Worm (Caenorhabditis elegans): ENCODE data around the gene F45H10.5.

Gene F45H10.5

DNA sequence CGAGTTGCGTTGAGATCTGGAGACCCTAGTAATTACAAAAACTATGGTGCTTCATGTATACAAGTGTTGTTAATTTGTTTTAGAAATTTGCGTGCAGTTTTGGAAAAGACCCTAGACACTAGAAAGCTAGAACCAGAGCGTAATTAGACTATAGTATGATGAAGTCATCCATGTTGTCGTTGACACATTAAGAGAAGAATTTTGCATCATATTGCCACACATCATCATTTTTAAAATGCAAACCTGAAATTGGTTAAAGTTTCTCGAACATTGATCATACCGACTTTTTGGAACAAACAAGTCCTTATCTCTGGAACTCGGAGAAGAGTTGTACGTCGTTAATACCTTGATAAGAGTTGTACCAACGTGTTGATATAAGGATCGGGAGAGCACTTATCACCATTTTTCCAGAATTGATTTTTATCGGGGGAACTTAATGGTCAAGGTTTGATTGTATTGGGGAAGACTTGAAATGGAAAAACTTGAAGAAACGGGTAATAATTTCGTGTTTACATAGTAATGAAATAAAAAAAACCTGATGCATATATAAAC lies 33.8 kb upstream of the F45H10.5 start (continued):
- TF ChIP-seq jun-1 (tag; optimal IDR thresholded peaks at IDR 0.05), result no peak
- TF ChIP-seq unc-39 (tag; optimal IDR thresholded peaks at IDR 0.05), result no peak
- no peak for TF ChIP-seq dpl-1 (GFP tag; optimal IDR thresholded peaks at IDR 0.05)
- TF ChIP-seq Y48G9A.11 (GFP tag; IDR thresholded peaks at IDR 0.05), result no peak
- no peak for TF ChIP-seq ZK546.5 (tag; optimal IDR thresholded peaks at IDR 0.05)
- peak; percentile 15 for TF ChIP-seq hlh-30 (tag; optimal IDR thresholded peaks at IDR 0.05; ENCODE audit: insufficient read depth)
- TF ChIP-seq fos-1 (tag; optimal IDR thresholded peaks at IDR 0.05), result no peak
- TF ChIP-seq F44E2.7 (GFP tag; IDR thresholded peaks at IDR 0.05), result no peak
- TF ChIP-seq ama-1 (optimal IDR thresholded peaks at IDR 0.05), result no peak
- TF ChIP-seq lir-3 (tag; optimal IDR thresholded peaks at IDR 0.05), result no peak
- TF ChIP-seq nhr-6 (tag; optimal IDR thresholded peaks at IDR 0.05), result no peak
- no peak for TF ChIP-seq fkh-10 (GFP tag; optimal IDR thresholded peaks at IDR 0.05)
- TF ChIP-seq ceh-62 (tag; optimal IDR thresholded peaks at IDR 0.05), result no peak
- no peak for TF ChIP-seq nhr-10 (tag; optimal IDR thresholded peaks at IDR 0.05)
- TF ChIP-seq zfp-2 (tag; optimal IDR thresholded peaks at IDR 0.05), result no peak
- TF ChIP-seq mxl-3 (GFP tag; optimal IDR thresholded peaks at IDR 0.05), result peak; percentile 72
- TF ChIP-seq F26F4.8 (GFP tag; conservative IDR thresholded peaks at IDR 0.05), result no peak
- TF ChIP-seq zip-11 (GFP tag; IDR thresholded peaks at IDR 0.05), result no peak
- TF ChIP-seq Y105C5A.15 (GFP tag; IDR thresholded peaks at IDR 0.05), result no peak
- TF ChIP-seq saeg-2 (GFP tag; IDR thresholded peaks at IDR 0.05), result no peak
- peak; percentile 80; the same call in 1 of the 2 replicates for TF ChIP-seq php-3 (GFP tag; IDR thresholded peaks at IDR 0.05)
- no peak for TF ChIP-seq aly-2 (tag; optimal IDR thresholded peaks at IDR 0.05)

DNA sequence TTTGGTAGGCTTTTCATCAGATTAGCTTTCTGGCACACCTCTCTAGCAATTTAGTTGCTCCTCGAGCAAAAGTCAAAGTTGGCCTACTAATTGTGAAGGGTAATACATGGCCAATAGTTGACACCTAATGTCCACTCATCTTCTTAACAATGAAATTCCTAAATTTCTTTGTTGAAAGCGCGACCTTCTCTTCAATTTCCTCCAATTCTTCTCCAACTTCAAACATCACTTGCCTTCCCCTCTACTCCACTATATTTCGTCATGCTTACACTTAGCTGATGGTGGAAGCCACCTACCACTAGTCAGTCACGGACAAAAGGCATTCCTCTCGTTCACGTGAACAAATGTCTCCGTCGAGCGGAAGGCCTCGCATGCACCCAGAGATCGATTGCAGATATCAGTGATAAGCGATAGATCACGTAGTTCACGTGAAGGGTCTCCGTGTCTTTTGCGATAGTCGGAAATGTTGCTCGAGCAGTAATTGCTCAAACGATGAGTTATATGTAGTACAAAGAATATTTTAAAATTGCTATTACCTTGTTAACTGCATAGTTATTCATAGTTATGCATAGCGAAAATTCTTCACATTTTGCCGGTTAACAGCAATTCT lies 32.5 kb upstream of the F45H10.5 start, which contains the start of gene E01G4.3:
E01G4.3 (minus strand) TSS at position 560 of the 610 bp plus-strand sequence.
- TF ChIP-seq fkh-10 (GFP tag; optimal IDR thresholded peaks at IDR 0.05), result no peak
- no peak for TF ChIP-seq daf-12 (tag; optimal IDR thresholded peaks at IDR 0.05)
- TF ChIP-seq zfp-3 (GFP tag; conservative IDR thresholded peaks at IDR 0.05), result no peak
- TF ChIP-seq nhr-6 (tag; optimal IDR thresholded peaks at IDR 0.05), result peak; percentile 31
- no peak for TF ChIP-seq lin-39 (tag; optimal IDR thresholded peaks at IDR 0.05)
- no peak for TF ChIP-seq dmd-9 (GFP tag; IDR thresholded peaks at IDR 0.05)
- TF ChIP-seq jun-1 (tag; optimal IDR thresholded peaks at IDR 0.05), result no peak
- TF ChIP-seq zag-1 (tag; optimal IDR thresholded peaks at IDR 0.05), result no peak
- TF ChIP-seq lsy-2 (tag; optimal IDR thresholded peaks at IDR 0.05), result peak; percentile 14 to 34
- peak in 1 of 2 experiments; percentile 91 for TF ChIP-seq hif-1 (tag; optimal IDR thresholded peaks at IDR 0.05)
- TF ChIP-seq ceh-28 (tag; optimal IDR thresholded peaks at IDR 0.05), result no peak
- peak; percentile 76 for TF ChIP-seq mep-1 (tag; optimal IDR thresholded peaks at IDR 0.05)
- peak in 1 of 2 experiments; percentile 97 for TF ChIP-seq unc-62 (GFP tag; optimal IDR thresholded peaks at IDR 0.05 in 1 of 2)
- TF ChIP-seq unc-62 (tag; optimal IDR thresholded peaks at IDR 0.05), result no peak
- no peak for TF ChIP-seq ceh-32 (tag; optimal IDR thresholded peaks at IDR 0.05; ENCODE audit: poor library complexity)
- TF ChIP-seq duxl-1 (tag; optimal IDR thresholded peaks at IDR 0.05; ENCODE audit: poor library complexity), result no peak
- TF ChIP-seq gei-8 (GFP tag; optimal IDR thresholded peaks at IDR 0.05), result peak; percentile 52
- no peak for TF ChIP-seq ZK546.5 (tag; optimal IDR thresholded peaks at IDR 0.05)
- no peak for TF ChIP-seq Y5F2A.4 (GFP tag; optimal IDR thresholded peaks at IDR 0.05)
- no peak for TF ChIP-seq lir-3 (tag; optimal IDR thresholded peaks at IDR 0.05)
- no peak for TF ChIP-seq lin-15B (tag; optimal IDR thresholded peaks at IDR 0.05)
- no peak for TF ChIP-seq dmd-8 (GFP tag; IDR thresholded peaks at IDR 0.05)
- TF ChIP-seq spr-1 (tag; optimal IDR thresholded peaks at IDR 0.05), result peak; percentile 10
- TF ChIP-seq lin-1 (GFP tag; IDR thresholded peaks at IDR 0.05), result peak; percentile 73; the same call in 1 of the 2 replicates
- no peak for TF ChIP-seq lim-7 (GFP tag; IDR thresholded peaks at IDR 0.05)
- no peak for TF ChIP-seq egl-43 (GFP tag; IDR thresholded peaks at IDR 0.05)
- TF ChIP-seq ceh-82 (tag; optimal IDR thresholded peaks at IDR 0.05), result no peak
- no peak for TF ChIP-seq nhr-76 (tag; optimal IDR thresholded peaks at IDR 0.05)
- TF ChIP-seq nhr-48 (tag; optimal IDR thresholded peaks at IDR 0.05), result peak; percentile 97
- no peak for TF ChIP-seq fos-1 (tag; optimal IDR thresholded peaks at IDR 0.05)
- no peak for TF ChIP-seq zip-2 (tag; optimal IDR thresholded peaks at IDR 0.05)
- peak; percentile 72 to 86 for TF ChIP-seq mdl-1 (tag; optimal IDR thresholded peaks at IDR 0.05)
- TF ChIP-seq dve-1 (tag; optimal IDR thresholded peaks at IDR 0.05; ENCODE audit: insufficient read depth), result peak; percentile 89
- TF ChIP-seq Y105C5A.15 (GFP tag; IDR thresholded peaks at IDR 0.05), result no peak
- no peak for TF ChIP-seq ceh-44 (GFP tag; IDR thresholded peaks at IDR 0.05)
